Worm (Caenorhabditis elegans) whole organism, young adult: Measurements from ENCODE around the gene C55B6.5.

Source experiments
- T26A5.8 ChIP-seq: sonication (generic microtip); optimal IDR thresholded peaks from 2 replicates; lab custom pipeline; 2016; ENCODE audit warnings: missing genetic modification characterization, missing compliant biosample characterization
- ama-1 ChIP-seq, 3 experiments: fragments of 150-350 bp in 1 of 3; sonication (generic microtip) in 2 of 3; optimal IDR thresholded peaks; 2 replicates each; lab custom pipeline; 2014 to 2018; ENCODE audit warnings: missing biosample characterization in 2 of 3, missing genetic modification characterization in 2 of 3, missing genetic modification reagents in 2 of 3
- egl-44 ChIP-seq: fragments of 200-800 bp; sonication (Bioruptor generic); IDR thresholded peaks from 2 replicates; pipeline ENCODE4 v1.3.6; 2022; ENCODE audit warnings: missing genetic modification reagents, missing genetic modification characterization, missing compliant biosample characterization
- mcd-1 ChIP-seq: fragments of 200-800 bp; sonication (Bioruptor generic); IDR thresholded peaks from 2 replicates; pipeline ENCODE4 v1.3.6; 2022; ENCODE audit warnings: missing genetic modification reagents, missing genetic modification characterization, missing compliant biosample characterization
- nhr-80 ChIP-seq: sonication (generic microtip); optimal IDR thresholded peaks from 2 replicates; lab custom pipeline; 2016; ENCODE audit warnings: missing genetic modification characterization, missing compliant biosample characterization

DNA sequence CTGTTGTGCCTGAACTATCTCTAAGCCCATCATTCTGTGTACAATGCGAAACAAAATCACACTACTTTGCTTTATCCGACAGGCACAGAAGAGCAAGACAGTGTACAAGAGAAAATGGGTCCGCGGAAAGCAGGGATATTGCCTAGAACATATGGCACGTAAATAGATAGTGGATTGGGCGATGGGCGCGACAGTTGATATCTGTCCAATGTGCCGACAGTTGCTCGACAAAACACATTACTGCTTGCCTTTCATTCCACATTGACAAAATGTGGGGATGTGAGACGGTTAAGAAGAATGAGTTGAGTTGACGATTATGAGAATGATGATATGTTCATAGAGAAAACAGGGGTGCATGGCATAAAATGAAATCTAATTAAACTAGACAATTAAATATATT, 19.9 kb upstream of the C55B6.5 start:
- TF ChIP-seq nhr-80 (tag; lab: Kevin White, UChicago) (no peak), ama-1 (optimal IDR thresholded peaks at IDR 0.05; lab: Kevin White, UChicago) (no peak), ama-1 (GFP tag; optimal IDR thresholded peaks at IDR 0.05; lab: Kevin White, UChicago) (no peak), egl-44 (no peak), mcd-1 (GFP tag; lab: Robert Waterston, UW) (no peak), T26A5.8 (tag; lab: Kevin White, UChicago) (no peak)
